Fruit fly (Drosophila melanogaster) whole organism, embryonic: Measurements from ENCODE around the gene CG18577.

Experiments used
- Bdp1 ChIP-seq: fragments of 200-800 bp; sonication (Bioruptor generic); optimal IDR thresholded peaks from 3 replicates; lab custom pipeline; 2016; ENCODE audit warnings: missing biosample characterization, missing genetic modification characterization
- Bgb ChIP-seq: fragments of 200-800 bp; sonication (Bioruptor generic); IDR thresholded peaks from 2 replicates; pipeline ENCODE4 v1.3.6; 2022; ENCODE audit warnings: missing biosample characterization, missing genetic modification characterization; ENCODE audit not compliant: partially characterized antibody
- C15 ChIP-seq: fragments of 200-800 bp; sonication (Bioruptor generic); IDR thresholded peaks from 3 replicates; pipeline ENCODE4 v1.3.6; 2022; ENCODE audit warnings: missing biosample characterization, missing genetic modification characterization
- CG10431 ChIP-seq: fragments of 200-800 bp; sonication (Bioruptor generic); optimal IDR thresholded peaks from 3 replicates; lab custom pipeline; 2018; ENCODE audit warnings: missing biosample characterization, mild to moderate bottlenecking, missing genetic modification characterization
- CG10959 ChIP-seq: fragments of 200-800 bp; sonication (Bioruptor generic); IDR thresholded peaks from 2 replicates; pipeline ENCODE4 v1.3.6; 2022; ENCODE audit warnings: missing biosample characterization, missing genetic modification characterization
- CG12299 ChIP-seq: fragments of 200-800 bp; sonication (Bioruptor generic); optimal IDR thresholded peaks from 2 replicates; lab custom pipeline; 2018; ENCODE audit warnings: missing biosample characterization, mild to moderate bottlenecking, missing genetic modification characterization
- CG14050 ChIP-seq: fragments of 200-800 bp; sonication (Bioruptor generic); IDR thresholded peaks from 3 replicates; pipeline ENCODE4 v1.3.6; 2022; ENCODE audit warnings: missing biosample characterization, missing genetic modification characterization
- CG15479 ChIP-seq: fragments of 200-800 bp; sonication (Bioruptor generic); optimal IDR thresholded peaks from 3 replicates; lab custom pipeline; 2019; ENCODE audit warnings: missing biosample characterization, mild to moderate bottlenecking, missing genetic modification characterization, moderate library complexity
- CG17186 ChIP-seq: fragments of 200-800 bp; sonication (Bioruptor generic); optimal IDR thresholded peaks from 3 replicates; lab custom pipeline; 2017; ENCODE audit warnings: missing biosample characterization, missing genetic modification reagents, missing genetic modification characterization
- CG18262 ChIP-seq: fragments of 200-800 bp; optimal IDR thresholded peaks from 3 replicates; lab custom pipeline; 2019; ENCODE audit warnings: missing biosample characterization, mild to moderate bottlenecking, missing genetic modification characterization, moderate library complexity
- CG18476 ChIP-seq: fragments of 200-800 bp; sonication (Bioruptor generic); optimal IDR thresholded peaks from 2 replicates; lab custom pipeline; 2016; ENCODE audit warnings: missing biosample characterization, mild to moderate bottlenecking, missing genetic modification characterization
- CG2202 ChIP-seq: fragments of 200-800 bp; sonication (Bioruptor generic); optimal IDR thresholded peaks from 2 replicates; lab custom pipeline; 2018; ENCODE audit warnings: missing biosample characterization, mild to moderate bottlenecking, missing genetic modification characterization
- CG32767 ChIP-seq: fragments of 200-800 bp; sonication (Bioruptor generic); IDR thresholded peaks from 2 replicates; pipeline ENCODE4 v1.3.6; 2022; ENCODE audit warnings: missing biosample characterization, missing genetic modification characterization
- CG6272 ChIP-seq: fragments of 200-800 bp; sonication (Bioruptor generic); IDR thresholded peaks from 2 replicates; pipeline ENCODE4 v1.3.6; 2022; ENCODE audit warnings: missing biosample characterization, missing genetic modification characterization
- CG6813 ChIP-seq: fragments of 200-800 bp; sonication (Bioruptor generic); optimal IDR thresholded peaks from 2 replicates; lab custom pipeline; 2017; ENCODE audit warnings: missing biosample characterization, missing genetic modification characterization, mild to moderate bottlenecking, moderate library complexity, missing genetic modification reagents
- CG7839 ChIP-seq: fragments of 200-800 bp; sonication (Bioruptor generic); optimal IDR thresholded peaks from 3 replicates; lab custom pipeline; 2018; ENCODE audit warnings: missing biosample characterization, mild to moderate bottlenecking, missing genetic modification characterization, moderate library complexity
- CG8281 ChIP-seq: fragments of 200-800 bp; sonication (Bioruptor generic); optimal IDR thresholded peaks from 2 replicates; lab custom pipeline; 2018; ENCODE audit warnings: missing biosample characterization, mild to moderate bottlenecking, missing genetic modification characterization, moderate library complexity
- CG8388 ChIP-seq: fragments of 200-800 bp; sonication (Bioruptor generic); optimal IDR thresholded peaks from 2 replicates; lab custom pipeline; 2019; ENCODE audit warnings: missing biosample characterization, mild to moderate bottlenecking, missing genetic modification characterization, moderate library complexity
- CG9932 ChIP-seq: fragments of 200-800 bp; sonication (Bioruptor generic); IDR thresholded peaks from 2 replicates; pipeline ENCODE4 v1.3.6; 2022; ENCODE audit warnings: missing biosample characterization, missing genetic modification characterization
- CHES-1-like ChIP-seq: fragments of 200-800 bp; sonication (Bioruptor generic); optimal IDR thresholded peaks from 2 replicates; lab custom pipeline; 2016; ENCODE audit warnings: missing biosample characterization, missing genetic modification characterization
- Chrac-16 ChIP-seq: fragments of 200-800 bp; sonication (Bioruptor generic); optimal IDR thresholded peaks from 3 replicates; lab custom pipeline; 2016; ENCODE audit warnings: missing biosample characterization, missing genetic modification characterization
- D19A ChIP-seq: fragments of 200-800 bp; optimal IDR thresholded peaks from 3 replicates; lab custom pipeline; 2019; ENCODE audit warnings: missing biosample characterization, mild to moderate bottlenecking, missing genetic modification characterization, moderate library complexity
- Dbx ChIP-seq: fragments of 200-800 bp; sonication (Bioruptor generic); IDR thresholded peaks from 3 replicates; pipeline ENCODE4 v1.3.6; 2022; ENCODE audit warnings: missing biosample characterization, missing genetic modification characterization
- Ets97D ChIP-seq: fragments of 200-800 bp; sonication (Bioruptor generic); optimal IDR thresholded peaks from 3 replicates; lab custom pipeline; 2016; ENCODE audit warnings: missing biosample characterization, missing genetic modification characterization
- Gug ChIP-seq: fragments of 200-800 bp; sonication (Bioruptor generic); IDR thresholded peaks from 4 replicates; pipeline ENCODE4 v1.3.6; 2022; ENCODE audit warnings: missing biosample characterization, missing genetic modification characterization
- HmgZ ChIP-seq: fragments of 200-800 bp; sonication (Bioruptor generic); optimal IDR thresholded peaks from 2 replicates; lab custom pipeline; 2018; ENCODE audit warnings: missing biosample characterization, mild to moderate bottlenecking, missing genetic modification characterization
- Hmx ChIP-seq: fragments of 200-800 bp; sonication (Bioruptor generic); optimal IDR thresholded peaks from 2 replicates; lab custom pipeline; 2016; ENCODE audit warnings: missing biosample characterization, missing genetic modification characterization
- Med ChIP-seq: fragments of 200-800 bp; sonication (Bioruptor generic); peaks from one replicate; lab custom pipeline; 2016; ENCODE audit warnings: missing biosample characterization, missing genetic modification characterization, mild to moderate bottlenecking, inconsistent platforms, moderate library complexity
- Opbp ChIP-seq: fragments of 200-800 bp; sonication (Bioruptor generic); IDR thresholded peaks from 3 replicates; pipeline ENCODE4 v1.3.6; 2022; ENCODE audit warnings: missing biosample characterization, missing genetic modification characterization; ENCODE audit not compliant: partially characterized antibody
- Spps ChIP-seq: fragments of 200-800 bp; sonication (Bioruptor generic); optimal IDR thresholded peaks from 2 replicates; lab custom pipeline; 2018; ENCODE audit warnings: missing biosample characterization, mild to moderate bottlenecking, missing genetic modification characterization
- Sry-β ChIP-seq: fragments of 200-800 bp; sonication (Bioruptor generic); optimal IDR thresholded peaks from 2 replicates; lab custom pipeline; 2018; ENCODE audit warnings: missing biosample characterization, mild to moderate bottlenecking, missing genetic modification characterization, moderate library complexity
- Taf1 ChIP-seq: fragments of 200-800 bp; sonication (Bioruptor generic); IDR thresholded peaks from 2 replicates; pipeline ENCODE4 v1.3.6; 2022; ENCODE audit warnings: missing biosample characterization, missing genetic modification characterization
- YL-1 ChIP-seq: fragments of 200-800 bp; sonication (Bioruptor generic); optimal IDR thresholded peaks from 3 replicates; lab custom pipeline; 2017; ENCODE audit warnings: missing biosample characterization, mild to moderate bottlenecking, missing genetic modification characterization
- amos ChIP-seq: fragments of 200-800 bp; sonication (Bioruptor generic); IDR thresholded peaks from 2 replicates; pipeline ENCODE4 v1.3.6; 2022; ENCODE audit warnings: missing biosample characterization, missing genetic modification characterization; ENCODE audit not compliant: partially characterized antibody
- ci ChIP-seq: fragments of 200-800 bp; sonication (Bioruptor generic); IDR thresholded peaks from 3 replicates; pipeline ENCODE4 v1.3.6; 2022; ENCODE audit warnings: missing biosample characterization, missing genetic modification characterization
- croc ChIP-seq: fragments of 200-800 bp; sonication (Bioruptor generic); conservative IDR thresholded peaks from 3 replicates; pipeline ENCODE4 v1.3.6; 2022; ENCODE audit warnings: missing biosample characterization, missing genetic modification characterization
- cwo ChIP-seq: fragments of 200-800 bp; sonication (Bioruptor generic); optimal IDR thresholded peaks from 3 replicates; lab custom pipeline; 2017; ENCODE audit warnings: missing biosample characterization, missing genetic modification characterization, mild to moderate bottlenecking, moderate library complexity, missing genetic modification reagents
- fd102C ChIP-seq: fragments of 200-800 bp; sonication (Bioruptor generic); optimal IDR thresholded peaks from 2 replicates; lab custom pipeline; 2018; ENCODE audit warnings: missing biosample characterization, mild to moderate bottlenecking, missing genetic modification characterization, moderate library complexity
- gcm2 ChIP-seq: fragments of 200-800 bp; sonication (Bioruptor generic); optimal IDR thresholded peaks from 2 replicates; lab custom pipeline; 2016; ENCODE audit warnings: missing biosample characterization, missing genetic modification characterization
- insv ChIP-seq, 2 experiments: fragments of 200-800 bp; sonication (Bioruptor generic); optimal IDR thresholded peaks; 3 replicates each; lab custom pipeline; 2016 to 2018; ENCODE audit warnings: missing biosample characterization in 2 of 2, missing genetic modification characterization in 2 of 2
- lab ChIP-seq: fragments of 200-800 bp; sonication (Bioruptor generic); optimal IDR thresholded peaks from 3 replicates; lab custom pipeline; 2017; ENCODE audit warnings: missing biosample characterization, missing genetic modification characterization, mild to moderate bottlenecking, moderate library complexity, missing genetic modification reagents
- lbe ChIP-seq: fragments of 200-800 bp; sonication (Bioruptor generic); optimal IDR thresholded peaks from 2 replicates; lab custom pipeline; 2016; ENCODE audit warnings: missing biosample characterization, mild to moderate bottlenecking, missing genetic modification characterization
- lmd ChIP-seq: fragments of 200-800 bp; sonication (Bioruptor generic); IDR thresholded peaks from 2 replicates; pipeline ENCODE4 v1.3.6; 2022; ENCODE audit warnings: missing biosample characterization, missing genetic modification characterization
- maf-S ChIP-seq: fragments of 200-800 bp; sonication (Bioruptor generic); optimal IDR thresholded peaks from 2 replicates; lab custom pipeline; 2016; ENCODE audit warnings: missing biosample characterization, missing genetic modification characterization
- nerfin-2 ChIP-seq: fragments of 200-800 bp; sonication (Bioruptor generic); IDR thresholded peaks from 2 replicates; pipeline ENCODE4 v1.3.6; 2022; ENCODE audit warnings: missing biosample characterization, missing genetic modification characterization; ENCODE audit not compliant: partially characterized antibody
- rib ChIP-seq: fragments of 200-800 bp; sonication (Bioruptor generic); IDR thresholded peaks from 2 replicates; pipeline ENCODE4 v1.3.6; 2022; ENCODE audit warnings: missing biosample characterization, missing genetic modification characterization
- sob ChIP-seq: fragments of 200-800 bp; sonication (Bioruptor generic); IDR thresholded peaks from 2 replicates; pipeline ENCODE4 v1.3.6; 2022; ENCODE audit warnings: missing biosample characterization, missing genetic modification characterization
- ttk ChIP-seq: fragments of 200-800 bp; sonication (Bioruptor generic); IDR thresholded peaks from 2 replicates; pipeline ENCODE4 v2.1.2; 2022; ENCODE audit warnings: missing biosample characterization, missing genetic modification characterization
- usp ChIP-seq: fragments of >200 bp; optimal IDR thresholded peaks from 2 replicates; lab custom pipeline; 2017; ENCODE audit warnings: missing biosample characterization, missing genetic modification characterization

The CG18577 gene

dm6 chr3R:11200885-11201421, 5.1 kb downstream of the CG18577 start (continued):
- TF ChIP-seq D19A (tag; lab: Kevin White, UChicago): peak; percentile 59
- TF ChIP-seq ttk (GFP tag; lab: Robert Waterston, UW): peak; percentile 52
- peak; percentile 37 for TF ChIP-seq CG18476 (GFP tag; lab: Kevin White, UChicago)
- TF ChIP-seq usp (GFP tag; lab: Kevin White, UChicago): no peak
- TF ChIP-seq Hmx (GFP tag; lab: Kevin White, UChicago): no peak
- no peak for TF ChIP-seq C15 (GFP tag; lab: Robert Waterston, UW)
- peak; percentile 81 for TF ChIP-seq lab (GFP tag; lab: Kevin White, UChicago)
- no peak for TF ChIP-seq fd102C (GFP tag; lab: Kevin White, UChicago)
- TF ChIP-seq CG2202 (tag; lab: Kevin White, UChicago): no peak
- peak; percentile 75 for TF ChIP-seq cwo (GFP tag; lab: Kevin White, UChicago)
- no peak for TF ChIP-seq Spps (tag; lab: Kevin White, UChicago)
- no peak for TF ChIP-seq Sry-β (GFP tag; lab: Kevin White, UChicago)
- no peak for TF ChIP-seq nerfin-2 (GFP tag; lab: Robert Waterston, UW)
- peak; percentile 81 for TF ChIP-seq lbe
- peak; percentile 35 for TF ChIP-seq CG6813 (GFP tag; lab: Kevin White, UChicago)
- peak; percentile 2 for TF ChIP-seq CG8281 (tag; lab: Kevin White, UChicago)
- TF ChIP-seq Bdp1 (GFP tag; lab: Kevin White, UChicago): no peak
- peak; percentile 51 for TF ChIP-seq Chrac-16 (GFP tag; lab: Kevin White, UChicago)
- no peak for TF ChIP-seq gcm2 (GFP tag; lab: Kevin White, UChicago)
- no peak for TF ChIP-seq CG10959 (GFP tag; lab: Robert Waterston, UW)
- TF ChIP-seq YL-1 (GFP tag; lab: Kevin White, UChicago): no peak
- no peak for TF ChIP-seq CHES-1-like (GFP tag; lab: Kevin White, UChicago)
- peak; percentile 49; the same call in 1 of the 2 replicates for TF ChIP-seq lmd (GFP tag; lab: Robert Waterston, UW)
- TF ChIP-seq Dbx (GFP tag; lab: Robert Waterston, UW): peak; percentile 35; the same call in 1 of the 3 replicates
- TF ChIP-seq CG17186 (GFP tag; lab: Kevin White, UChicago): no peak
- TF ChIP-seq CG12299: no peak
- peak; percentile 33; the same call in 1 of the 4 replicates for TF ChIP-seq Gug (GFP tag; lab: Robert Waterston, UW)

dm6 chr3R:11208766-11209331, 13.0 kb downstream of the CG18577 start:
- TF ChIP-seq Taf1: no peak
- TF ChIP-seq CG15479: peak; percentile 35
- no peak for TF ChIP-seq croc (GFP tag; lab: Robert Waterston, UW)
- peak; percentile 11 for TF ChIP-seq CG7839 (tag; lab: Kevin White, UChicago)
- no peak for TF ChIP-seq CG18476 (GFP tag; lab: Kevin White, UChicago)
- TF ChIP-seq CG14050 (GFP tag; lab: Robert Waterston, UW): no peak
- TF ChIP-seq HmgZ (tag; lab: Kevin White, UChicago): peak; percentile 39
- peak; percentile 34; the same call in 1 of the 2 replicates for TF ChIP-seq Bgb (GFP tag; lab: Robert Waterston, UW)
- no peak for TF ChIP-seq sob (GFP tag; lab: Robert Waterston, UW)
- no peak for TF ChIP-seq rib (GFP tag; lab: Robert Waterston, UW)
- TF ChIP-seq maf-S (GFP tag; lab: Kevin White, UChicago): no peak
- no peak for TF ChIP-seq CG8388 (GFP tag; lab: Kevin White, UChicago)
- TF ChIP-seq amos (GFP tag; lab: Robert Waterston, UW): peak; percentile 2; the same call in 1 of the 2 replicates
- 0 out of 3 replicates have a peak, but pooled peaks have one; percentile 37 for TF ChIP-seq Opbp (GFP tag; lab: Robert Waterston, UW)
- TF ChIP-seq cwo (GFP tag; lab: Kevin White, UChicago): no peak
- TF ChIP-seq ci: 0 out of 3 replicates have a peak, but pooled peaks have one; percentile 28
- no peak for TF ChIP-seq CG10431 (GFP tag; lab: Kevin White, UChicago)
- TF ChIP-seq CG18262 (tag; lab: Kevin White, UChicago): no peak
- no peak for TF ChIP-seq insv (GFP tag; optimal IDR thresholded peaks at IDR 0.05; lab: Kevin White, UChicago)
- TF ChIP-seq CG9932 (GFP tag; lab: Robert Waterston, UW): no peak
- no peak for TF ChIP-seq CG32767 (GFP tag; lab: Robert Waterston, UW)
- peak; percentile 94 for TF ChIP-seq Med (GFP tag; lab: Kevin White, UChicago)
- TF ChIP-seq Ets97D (GFP tag; lab: Kevin White, UChicago): peak; percentile 96
- no peak for TF ChIP-seq CG6272 (GFP tag; lab: Robert Waterston, UW)
